Worm (Caenorhabditis elegans) whole organism, L4/young adult: ENCODE measurements around the gene F08D12.4.

Experiments
- W03F9.2 ChIP-seq: fragments of 150-350 bp; optimal IDR thresholded peaks from 2 replicates; lab custom pipeline; 2014; ENCODE audit warnings: missing biosample characterization, missing genetic modification characterization
- him-1 ChIP-seq: sonication (generic microtip); optimal IDR thresholded peaks from 2 replicates; lab custom pipeline; 2016; ENCODE audit warnings: missing genotype, missing genetic modification reagents, missing genetic modification characterization, missing compliant biosample characterization

ce11 chrII:2787031-2787512 is 9.1 kb downstream of the F08D12.4 start, which contains the start of the genes F08D12.12 and srpa-72:
- TF ChIP-seq W03F9.2 (tag; lab: Kevin White, UChicago) (no peak), him-1 (tag; lab: Kevin White, UChicago) (no peak)
